Worm (Caenorhabditis elegans): Measurements from ENCODE around the gene nas-15.

Gene nas-15

ce11 chrX:785368-785767 lies 7.8 kb downstream of the nas-15 start:
- TF ChIP-seq aly-2 (tag; optimal IDR thresholded peaks at IDR 0.05) (no peak), ama-1 (optimal IDR thresholded peaks at IDR 0.05) (no peak), gmeb-1 (tag; optimal IDR thresholded peaks at IDR 0.05) (no peak), nhr-23 (tag; optimal IDR thresholded peaks at IDR 0.05) (no peak), sma-9 (GFP tag; optimal IDR thresholded peaks at IDR 0.05) (no peak), sma-9 (tag; optimal IDR thresholded peaks at IDR 0.05) (no peak), nhr-77 (tag; optimal IDR thresholded peaks at IDR 0.05) (no peak), Y55F3AM.14 (GFP tag; optimal IDR thresholded peaks at IDR 0.05) (no peak), lsy-2 (tag; optimal IDR thresholded peaks at IDR 0.05) (peak in 1 of 2 experiments; percentile 26), ceh-16 (tag; optimal IDR thresholded peaks at IDR 0.05) (no peak), ZK546.5 (tag; optimal IDR thresholded peaks at IDR 0.05) (no peak), nhr-237 (tag; optimal IDR thresholded peaks at IDR 0.05) (no peak), lin-13 (GFP tag; optimal IDR thresholded peaks at IDR 0.05) (no peak), sem-4 (tag; optimal IDR thresholded peaks at IDR 0.05) (no peak), F13H6.1 (tag; optimal IDR thresholded peaks at IDR 0.05) (peak; percentile 11), crh-2 (tag; optimal IDR thresholded peaks at IDR 0.05) (peak; percentile 33), ztf-4 (tag; optimal IDR thresholded peaks at IDR 0.05) (no peak), skn-1 (tag; optimal IDR thresholded peaks at IDR 0.05) (no peak), mdl-1 (tag; optimal IDR thresholded peaks at IDR 0.05) (no peak), unc-62 (GFP tag; optimal IDR thresholded peaks at IDR 0.05) (no peak), nhr-11 (tag; optimal IDR thresholded peaks at IDR 0.05) (no peak), sma-3 (GFP tag; optimal IDR thresholded peaks at IDR 0.05) (peak; percentile 31), unc-55 (GFP tag; optimal IDR thresholded peaks at IDR 0.05) (no peak), elt-1 (tag; optimal IDR thresholded peaks at IDR 0.05) (no peak), dmd-4 (tag; optimal IDR thresholded peaks at IDR 0.05) (peak; percentile 3), elt-3 (tag; optimal IDR thresholded peaks at IDR 0.05) (no peak), nhr-21 (tag; optimal IDR thresholded peaks at IDR 0.05) (peak; percentile 24)

DNA sequence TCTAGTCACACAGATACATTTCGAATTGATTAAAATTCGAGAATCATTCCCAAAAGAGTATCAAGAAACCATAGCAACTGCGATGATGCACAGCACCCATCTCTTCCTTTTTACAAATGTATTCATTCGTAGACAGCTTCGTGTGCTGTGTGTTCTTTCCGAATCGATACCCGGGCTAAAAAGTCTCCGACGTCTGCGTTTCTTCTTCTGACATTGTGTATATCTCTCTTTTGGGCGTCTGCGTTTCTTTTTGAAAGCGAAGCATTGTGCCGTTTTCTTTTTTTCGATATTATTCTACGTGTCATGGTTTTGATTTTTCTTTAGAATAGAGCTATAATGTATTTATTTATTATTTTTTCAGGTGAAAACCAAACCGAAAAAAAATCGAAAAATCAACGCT lies 10.5 kb downstream of the nas-15 start, which contains the start of gene attf-5:
TSS of gene attf-5 (plus strand) at position 362 of the 400 bp plus-strand sequence.
- TF ChIP-seq nhr-12 (tag; optimal IDR thresholded peaks at IDR 0.05) (no peak), lsy-2 (tag; optimal IDR thresholded peaks at IDR 0.05) (no peak), nhr-10 (tag; optimal IDR thresholded peaks at IDR 0.05) (no peak), sem-4 (tag; optimal IDR thresholded peaks at IDR 0.05) (no peak), ztf-4 (tag; optimal IDR thresholded peaks at IDR 0.05) (no peak), ZK546.5 (tag; optimal IDR thresholded peaks at IDR 0.05) (no peak), peb-1 (tag; optimal IDR thresholded peaks at IDR 0.05) (no peak), ztf-1 (GFP tag; conservative IDR thresholded peaks at IDR 0.05) (no peak), blmp-1 (tag; optimal IDR thresholded peaks at IDR 0.05; ENCODE audit: insufficient read depth) (no peak), unc-55 (GFP tag; optimal IDR thresholded peaks at IDR 0.05) (peak; percentile 57), nhr-237 (tag; optimal IDR thresholded peaks at IDR 0.05) (no peak), elt-3 (tag; optimal IDR thresholded peaks at IDR 0.05) (no peak), crh-2 (tag; optimal IDR thresholded peaks at IDR 0.05) (peak; percentile 47), nhr-77 (tag; optimal IDR thresholded peaks at IDR 0.05) (no peak), F13H6.1 (tag; optimal IDR thresholded peaks at IDR 0.05) (no peak), ceh-16 (tag; optimal IDR thresholded peaks at IDR 0.05) (no peak), egl-27 (tag; optimal IDR thresholded peaks at IDR 0.05) (no peak), nhr-23 (tag; optimal IDR thresholded peaks at IDR 0.05) (no peak), ztf-11 (tag; optimal IDR thresholded peaks at IDR 0.05) (no peak), lin-13 (GFP tag; optimal IDR thresholded peaks at IDR 0.05) (no peak), nhr-129 (tag; optimal IDR thresholded peaks at IDR 0.05) (peak; percentile 1), unc-62 (GFP tag; optimal IDR thresholded peaks at IDR 0.05) (no peak), sma-9 (GFP tag; optimal IDR thresholded peaks at IDR 0.05) (no peak), sma-9 (tag; optimal IDR thresholded peaks at IDR 0.05) (no peak), mab-5 (tag; optimal IDR thresholded peaks at IDR 0.05) (no peak), alr-1 (tag; optimal IDR thresholded peaks at IDR 0.05) (no peak), lin-39 (tag; optimal IDR thresholded peaks at IDR 0.05) (no peak), elt-1 (tag; optimal IDR thresholded peaks at IDR 0.05) (no peak), C34F6.9 (tag; optimal IDR thresholded peaks at IDR 0.05) (peak; percentile 53), snpc-4 (tag; optimal IDR thresholded peaks at IDR 0.05) (no peak), unc-39 (tag; optimal IDR thresholded peaks at IDR 0.05) (no peak)

- TF ChIP-seq nhr-77 (tag; optimal IDR thresholded peaks at IDR 0.05) (no peak), alr-1 (tag; optimal IDR thresholded peaks at IDR 0.05) (no peak), mab-5 (tag; optimal IDR thresholded peaks at IDR 0.05) (no peak), gmeb-1 (tag; optimal IDR thresholded peaks at IDR 0.05) (no peak)
These were observed 12.3 kb downstream of the nas-15 start for ce11 chrX:789848-790247.
